Fruit fly (Drosophila melanogaster) whole organism, embryonic: ENCODE measurements around the gene CG42329.

ENCODE experiments used
- CG1792 ChIP-seq: fragments of 200-800 bp; sonication (Bioruptor generic); optimal IDR thresholded peaks from 2 replicates; lab custom pipeline; 2016; ENCODE audit warnings: missing biosample characterization, missing genetic modification characterization
- CG6683 ChIP-seq: fragments of 200-800 bp; sonication (Bioruptor generic); optimal IDR thresholded peaks from 2 replicates; lab custom pipeline; 2017; ENCODE audit warnings: missing biosample characterization, mild to moderate bottlenecking, missing genetic modification characterization, missing genetic modification reagents
- CG8478 ChIP-seq: fragments of >200 bp; optimal IDR thresholded peaks from 2 replicates; lab custom pipeline; 2018
- Hr78 ChIP-seq, 2 experiments: fragments of 200-800 bp in 1 of 2; fragments of >200 bp in 1 of 2; sonication (Bioruptor generic) in 1 of 2; optimal IDR thresholded peaks; 2 replicates each; lab custom pipeline; 2017 to 2019; ENCODE audit warnings: missing biosample characterization in 2 of 2, missing genetic modification characterization in 2 of 2, mild to moderate bottlenecking in 1 of 2, moderate library complexity in 1 of 2
- Kr ChIP-seq: fragments of 200-800 bp; sonication (Bioruptor generic); optimal IDR thresholded peaks from 2 replicates; lab custom pipeline; 2017; ENCODE audit warnings: missing biosample characterization, mild to moderate bottlenecking, missing genetic modification characterization
- Rx ChIP-seq: fragments of 200-800 bp; sonication (Bioruptor generic); IDR thresholded peaks from 2 replicates; pipeline ENCODE4 v1.3.6; 2022; ENCODE audit warnings: missing biosample characterization, missing genetic modification characterization
- ci ChIP-seq: fragments of 200-800 bp; sonication (Bioruptor generic); IDR thresholded peaks from 3 replicates; pipeline ENCODE4 v1.3.6; 2022; ENCODE audit warnings: missing biosample characterization, missing genetic modification characterization
- h ChIP-seq: fragments of >200 bp; optimal IDR thresholded peaks from 2 replicates; lab custom pipeline; 2017
- lola ChIP-seq, 3 experiments: fragments of >200 bp in 2 of 3; fragments of 200-800 bp in 1 of 3; sonication (Bioruptor generic) in 1 of 3; optimal IDR thresholded peaks; 2 replicates each; lab custom pipeline; 2017 to 2019; ENCODE audit warnings: missing biosample characterization in 3 of 3, missing genetic modification characterization in 3 of 3, mild to moderate bottlenecking in 1 of 3, moderate library complexity in 1 of 3
- peb ChIP-seq: fragments of 200-800 bp; sonication (Bioruptor generic); IDR thresholded peaks from 2 replicates; pipeline ENCODE4 v1.3.6; 2022; ENCODE audit warnings: missing biosample characterization, missing genetic modification characterization
- so ChIP-seq: fragments of 200-800 bp; sonication (Bioruptor generic); IDR thresholded peaks from 3 replicates; pipeline ENCODE4 v1.3.6; 2022; ENCODE audit warnings: missing biosample characterization, missing genetic modification characterization
- sob ChIP-seq: fragments of 200-800 bp; sonication (Bioruptor generic); IDR thresholded peaks from 2 replicates; pipeline ENCODE4 v1.3.6; 2022; ENCODE audit warnings: missing biosample characterization, missing genetic modification characterization
- tup ChIP-seq: fragments of 200-800 bp; sonication (Bioruptor generic); optimal IDR thresholded peaks from 2 replicates; lab custom pipeline; 2016; ENCODE audit warnings: missing biosample characterization, mild to moderate bottlenecking, missing genetic modification characterization, moderate library complexity
- vvl ChIP-seq: fragments of 200-800 bp; sonication (Bioruptor generic); IDR thresholded peaks from 2 replicates; pipeline ENCODE4 v1.3.6; 2022; ENCODE audit warnings: missing biosample characterization, missing genetic modification characterization

DNA sequence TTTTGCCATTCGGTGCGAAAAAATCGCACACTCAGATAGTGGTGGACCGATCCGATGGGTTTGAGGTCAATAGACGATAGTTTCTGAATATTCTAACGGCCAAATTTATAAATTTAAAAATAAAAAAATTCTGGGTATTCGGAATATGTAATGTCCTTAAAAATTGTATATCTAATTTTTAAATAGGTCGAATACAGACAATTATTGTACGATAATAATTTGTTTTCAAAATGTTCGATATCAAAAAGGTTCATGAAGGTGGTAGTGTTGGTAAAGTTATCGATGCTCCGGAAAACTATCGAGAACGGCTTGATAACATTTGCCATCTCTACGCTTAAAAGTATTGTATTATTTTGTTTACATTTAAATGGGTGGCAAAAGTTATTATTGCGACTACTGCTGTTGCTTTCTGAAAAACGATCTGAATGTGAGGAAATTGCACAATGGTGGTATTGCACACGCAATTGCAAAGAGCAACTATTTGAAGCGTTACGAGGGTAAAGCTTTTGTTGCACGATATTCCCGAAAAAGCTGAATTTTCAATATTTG is 49.2 kb upstream of the CG42329 start, which contains the start of the genes CG31922 and Plap:
- TF ChIP-seq ci (GFP tag; lab: Robert Waterston, UW) (no peak), CG8478 (lab: Kevin White, UChicago) (no peak), lola (GFP tag; optimal IDR thresholded peaks at IDR 0.05; lab: Kevin White, UChicago) (peak in 1 of 3 experiments; percentile 67), sob (peak; percentile 73), Kr (GFP tag; lab: Kevin White, UChicago) (no peak), CG6683 (GFP tag; lab: Kevin White, UChicago) (no peak), h (no peak), peb (GFP tag; lab: Robert Waterston, UW) (no peak), Hr78 (GFP tag; optimal IDR thresholded peaks at IDR 0.05; lab: Kevin White, UChicago) (peak in 1 of 2 experiments; percentile 75), Rx (no peak), so (no peak; the same call in 2 of the 3 replicates), tup (no peak), CG1792 (GFP tag; lab: Kevin White, UChicago) (peak; percentile 39), vvl (peak; percentile 25; the same call in 1 of the 2 replicates)
